Worm (Caenorhabditis elegans) whole organism, late embryonic: ENCODE measurements around the gene ZK892.4.

Experiments
- F13H6.1 ChIP-seq: sonication (generic microtip); optimal IDR thresholded peaks from 2 replicates; lab custom pipeline; 2016; ENCODE audit warnings: missing genetic modification characterization, missing compliant biosample characterization
- ceh-30 ChIP-seq: fragments of 150-350 bp; optimal IDR thresholded peaks from 2 replicates; lab custom pipeline; 2014; ENCODE audit warnings: missing biosample characterization, missing genetic modification characterization
- ceh-6 ChIP-seq: fragments of 200-800 bp; sonication (Bioruptor generic); optimal IDR thresholded peaks from 2 replicates; lab custom pipeline; 2018; ENCODE audit warnings: mild to moderate bottlenecking, missing genetic modification characterization, missing compliant biosample characterization
- dve-1 ChIP-seq: sonication (generic microtip); optimal IDR thresholded peaks from 2 replicates; lab custom pipeline; 2017; ENCODE audit warnings: antibody characterized with exemption, mild to moderate bottlenecking, missing genetic modification characterization, missing compliant biosample characterization
- elt-4 ChIP-seq: sonication (generic microtip); optimal IDR thresholded peaks from 2 replicates; lab custom pipeline; 2016; ENCODE audit warnings: missing genetic modification characterization, missing compliant biosample characterization
- gmeb-2 ChIP-seq: sonication (generic microtip); optimal IDR thresholded peaks from 2 replicates; lab custom pipeline; 2016; ENCODE audit warnings: missing genetic modification characterization, inconsistent platforms, missing compliant biosample characterization
- hlh-8 ChIP-seq: sonication (generic microtip); optimal IDR thresholded peaks from 2 replicates; lab custom pipeline; 2016; ENCODE audit warnings: missing genotype, missing genetic modification characterization, missing compliant biosample characterization
- madf-2 ChIP-seq: sonication (generic microtip); optimal IDR thresholded peaks from 2 replicates; lab custom pipeline; 2017; ENCODE audit warnings: missing genetic modification characterization, missing compliant biosample characterization
- npax-4 ChIP-seq: sonication (generic microtip); optimal IDR thresholded peaks from 2 replicates; lab custom pipeline; 2016; ENCODE audit warnings: missing genetic modification characterization, missing compliant biosample characterization
- pha-2 ChIP-seq: sonication (generic microtip); optimal IDR thresholded peaks from 2 replicates; lab custom pipeline; 2017; ENCODE audit warnings: mild to moderate bottlenecking, missing genetic modification characterization, missing compliant biosample characterization
- pqm-1 ChIP-seq: sonication (generic microtip); optimal IDR thresholded peaks from 2 replicates; lab custom pipeline; 2016; ENCODE audit warnings: missing genetic modification characterization, missing compliant biosample characterization
- ref-2 ChIP-seq: sonication (generic microtip); optimal IDR thresholded peaks from 2 replicates; lab custom pipeline; 2016; ENCODE audit warnings: missing genetic modification characterization, missing compliant biosample characterization
- sdc-2 ChIP-seq: sonication (generic microtip); optimal IDR thresholded peaks from 2 replicates; lab custom pipeline; 2016; ENCODE audit warnings: missing genotype, missing genetic modification characterization, missing compliant biosample characterization
- syd-9 ChIP-seq: sonication (generic microtip); optimal IDR thresholded peaks from 2 replicates; lab custom pipeline; 2016; ENCODE audit warnings: mild to moderate bottlenecking, missing genetic modification characterization, moderate library complexity, missing compliant biosample characterization
- tbx-7 ChIP-seq: sonication (generic microtip); optimal IDR thresholded peaks from 2 replicates; lab custom pipeline; 2016; ENCODE audit warnings: missing genotype, missing genetic modification characterization, missing compliant biosample characterization

The ZK892.4 gene

ce11 chrII:10056545-10057038 is 50.2 kb downstream of the ZK892.4 start, which contains the start of gene C18D1.2:
Gene C18D1.2 (plus strand): TSS chrII:10056988.
- no peak for TF ChIP-seq ceh-6 (GFP tag; lab: Kevin White, UChicago)
- no peak for TF ChIP-seq elt-4 (tag; lab: Kevin White, UChicago)
- TF ChIP-seq npax-4 (tag; lab: Kevin White, UChicago) = no peak
- no peak for TF ChIP-seq syd-9 (tag; lab: Kevin White, UChicago)
- TF ChIP-seq hlh-8 (tag; lab: Kevin White, UChicago) = no peak
- no peak for TF ChIP-seq pqm-1 (tag; lab: Kevin White, UChicago)
- TF ChIP-seq dve-1 (tag; lab: Kevin White, UChicago) = no peak
- TF ChIP-seq gmeb-2 = no peak
- no peak for TF ChIP-seq tbx-7 (tag; lab: Kevin White, UChicago)
- TF ChIP-seq madf-2 = no peak
- TF ChIP-seq pha-2 (tag; lab: Kevin White, UChicago) = no peak
- TF ChIP-seq ceh-30 (tag; lab: Kevin White, UChicago) = no peak
- no peak for TF ChIP-seq F13H6.1 (tag; lab: Kevin White, UChicago)
- no peak for TF ChIP-seq sdc-2 (tag; lab: Kevin White, UChicago)
- TF ChIP-seq ref-2 (tag; lab: Kevin White, UChicago) = no peak
